Worm (Caenorhabditis elegans) whole organism, midembryonic: Measurements from ENCODE around the gene Y49E10.4.

ENCODE experiments used
- T22C8.4 ChIP-seq: fragments of 200-800 bp; sonication (Bioruptor generic); IDR thresholded peaks from 2 replicates; pipeline ENCODE4 v1.3.6; 2022; ENCODE audit warnings: missing genetic modification characterization, missing compliant biosample characterization
- flt-1 ChIP-seq: fragments of 200-800 bp; sonication (Bioruptor generic); IDR thresholded peaks from 2 replicates; pipeline ENCODE4 v1.3.6; 2022; ENCODE audit warnings: missing genetic modification characterization, missing compliant biosample characterization
- klf-2 ChIP-seq: fragments of 200-800 bp; sonication (Bioruptor generic); conservative IDR thresholded peaks from 2 replicates; pipeline ENCODE4 v1.3.6; 2022; ENCODE audit warnings: missing genetic modification reagents, missing genetic modification characterization, missing compliant biosample characterization

DNA sequence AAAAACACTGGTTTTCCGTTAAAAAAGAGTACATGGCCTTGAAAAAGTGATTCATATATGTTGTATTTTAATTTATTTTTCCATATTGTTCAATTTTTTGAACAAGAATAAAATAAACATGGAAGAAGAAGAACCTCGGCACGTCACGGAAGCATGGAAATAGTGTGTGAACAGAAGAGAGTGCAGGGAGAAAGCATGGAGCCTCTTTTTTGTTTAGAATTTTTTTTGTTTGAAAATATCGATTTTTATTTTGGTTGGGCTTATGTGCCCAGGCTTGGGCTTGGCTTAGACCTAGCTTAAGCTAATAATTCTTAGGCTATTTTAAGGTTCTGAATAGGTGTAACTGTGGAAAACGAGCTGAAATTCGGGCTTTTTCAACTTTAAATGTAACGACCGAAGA, 38.1 kb upstream of the Y49E10.4 start, which contains the start of gene tat-1:
- TF ChIP-seq klf-2 (GFP tag; lab: Robert Waterston, UW) (no peak), T22C8.4 (GFP tag; lab: Robert Waterston, UW) (no peak), flt-1 (GFP tag; lab: Robert Waterston, UW) (no peak)
